Fruit fly (Drosophila melanogaster) whole organism, wandering third instar larva: Measurements from ENCODE around the gene Dif.

Source experiments
- Dfd ChIP-seq: fragments of >200 bp; optimal IDR thresholded peaks from 2 replicates; lab custom pipeline; 2017; ENCODE audit warnings: missing biosample characterization, missing genetic modification characterization
- GATAd ChIP-seq: sonication (Bioruptor generic); optimal IDR thresholded peaks from 2 replicates; lab custom pipeline; 2016; ENCODE audit warnings: missing biosample characterization, missing genetic modification characterization
- dl ChIP-seq, 2 experiments: fragments of 175-275, 200-275 bp in 1 of 2; fragments of 200-275 bp in 1 of 2; sonication (Bioruptor generic); optimal IDR thresholded peaks; lab custom pipeline; 2018; ENCODE audit warnings: mild to moderate bottlenecking in 2 of 2, missing biosample characterization in 2 of 2, missing genetic modification characterization in 2 of 2, moderate library complexity in 2 of 2; ENCODE audit not compliant: partially characterized antibody in 2 of 2, insufficient read depth in 1 of 2
- fru ChIP-seq: fragments of 200-800 bp; sonication (Bioruptor generic); optimal IDR thresholded peaks from 3 replicates; lab custom pipeline; 2016; ENCODE audit warnings: missing biosample characterization, mild to moderate bottlenecking, missing genetic modification characterization

DNA sequence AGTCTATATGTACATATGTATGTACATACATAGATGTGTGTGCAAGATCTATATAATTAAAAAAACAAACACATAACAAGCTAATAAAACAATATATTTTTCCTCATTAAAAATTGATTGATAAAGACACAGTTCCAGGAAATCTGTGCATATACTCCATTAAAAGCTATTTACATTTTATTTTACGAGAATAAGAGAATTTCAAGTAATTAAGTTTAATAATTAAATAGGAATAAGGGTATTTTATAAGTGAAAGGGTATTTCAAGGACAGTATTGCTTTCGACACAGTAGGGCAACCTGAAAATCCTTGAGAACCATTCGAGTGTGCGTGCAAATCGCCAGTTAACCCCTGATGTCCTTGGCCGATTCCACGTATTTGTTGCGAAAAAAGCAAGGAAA is 19.7 kb upstream of the Dif start, which contains the start of gene CG5050:
- TF ChIP-seq GATAd (GFP tag; lab: Kevin White, UChicago) (no peak), dl (GFP tag; optimal IDR thresholded peaks at IDR 0.05; lab: Kevin White, UChicago; ENCODE audit: insufficient read depth in 1 of 2, partially characterized antibody in 2 of 2) (no peak), fru (GFP tag; lab: Kevin White, UChicago) (no peak), Dfd (GFP tag; lab: Kevin White, UChicago) (no peak)
